Fruit fly (Drosophila melanogaster) whole organism, embryonic: ENCODE measurements around the gene CG42591.

Experiments used
- Adf1 ChIP-seq: fragments of 200-800 bp; sonication (Bioruptor generic); IDR thresholded peaks from 2 replicates; pipeline ENCODE4 v1.3.6; 2022; ENCODE audit warnings: missing biosample characterization, missing genetic modification characterization
- CG10274 ChIP-seq: fragments of 200-800 bp; sonication (Bioruptor generic); optimal IDR thresholded peaks from 3 replicates; lab custom pipeline; 2017; ENCODE audit warnings: missing biosample characterization, mild to moderate bottlenecking, missing genetic modification characterization
- CG10431 ChIP-seq: fragments of 200-800 bp; sonication (Bioruptor generic); optimal IDR thresholded peaks from 3 replicates; lab custom pipeline; 2018; ENCODE audit warnings: missing biosample characterization, mild to moderate bottlenecking, missing genetic modification characterization
- CG10959 ChIP-seq: fragments of 200-800 bp; sonication (Bioruptor generic); IDR thresholded peaks from 2 replicates; pipeline ENCODE4 v1.3.6; 2022; ENCODE audit warnings: missing biosample characterization, missing genetic modification characterization
- CG12942 ChIP-seq: fragments of 200-800 bp; sonication (Bioruptor generic); optimal IDR thresholded peaks from 3 replicates; lab custom pipeline; 2016; ENCODE audit warnings: missing biosample characterization, missing genetic modification characterization
- CG13287 ChIP-seq: fragments of 200-800 bp; sonication (Bioruptor generic); IDR thresholded peaks from 2 replicates; pipeline ENCODE4 v1.3.6; 2022; ENCODE audit warnings: missing biosample characterization, missing genetic modification characterization; ENCODE audit not compliant: partially characterized antibody
- CG13296 ChIP-seq: fragments of 200-800 bp; sonication (Bioruptor generic); optimal IDR thresholded peaks from 3 replicates; lab custom pipeline; 2018; ENCODE audit warnings: missing biosample characterization, mild to moderate bottlenecking, missing genetic modification characterization
- CG13894 ChIP-seq: fragments of 200-800 bp; sonication (Bioruptor generic); optimal IDR thresholded peaks from 3 replicates; lab custom pipeline; 2018; ENCODE audit warnings: missing biosample characterization, mild to moderate bottlenecking, missing genetic modification characterization, moderate library complexity
- CG14441 ChIP-seq: fragments of 200-800 bp; sonication (Bioruptor generic); IDR thresholded peaks from 2 replicates; pipeline ENCODE4 v1.3.6; 2022; ENCODE audit warnings: missing biosample characterization, missing genetic modification characterization
- CG17328 ChIP-seq: fragments of 200-800 bp; sonication (Bioruptor generic); IDR thresholded peaks from 2 replicates; pipeline ENCODE4 v1.3.6; 2022; ENCODE audit warnings: missing biosample characterization, missing genetic modification characterization
- CG2120 ChIP-seq: fragments of 200-800 bp; sonication (Bioruptor generic); optimal IDR thresholded peaks from 3 replicates; lab custom pipeline; 2016; ENCODE audit warnings: missing biosample characterization, missing genetic modification characterization
- CG2678 ChIP-seq: fragments of 200-800 bp; sonication (Bioruptor generic); optimal IDR thresholded peaks from 3 replicates; lab custom pipeline; 2019; ENCODE audit warnings: missing biosample characterization, mild to moderate bottlenecking, missing genetic modification characterization, moderate library complexity
- CG30403 ChIP-seq: fragments of 200-800 bp; sonication (Bioruptor generic); optimal IDR thresholded peaks from 3 replicates; lab custom pipeline; 2016; ENCODE audit warnings: missing biosample characterization, missing genetic modification characterization
- CG30431 ChIP-seq: fragments of 200-800 bp; sonication (Bioruptor generic); optimal IDR thresholded peaks from 2 replicates; lab custom pipeline; 2017; ENCODE audit warnings: missing biosample characterization, missing genetic modification characterization
- CG31441 ChIP-seq: fragments of 200-800 bp; sonication (Bioruptor generic); IDR thresholded peaks from 2 replicates; pipeline ENCODE4 v1.3.6; 2022; ENCODE audit warnings: missing biosample characterization, missing genetic modification characterization
- CG32767 ChIP-seq: fragments of 200-800 bp; sonication (Bioruptor generic); IDR thresholded peaks from 2 replicates; pipeline ENCODE4 v1.3.6; 2022; ENCODE audit warnings: missing biosample characterization, missing genetic modification characterization
- CG34224 ChIP-seq: fragments of 200-800 bp; sonication (Bioruptor generic); IDR thresholded peaks from 3 replicates; pipeline ENCODE4 v1.3.6; 2022; ENCODE audit warnings: missing biosample characterization, missing genetic modification characterization; ENCODE audit not compliant: partially characterized antibody
- CG42726 ChIP-seq: fragments of 200-800 bp; sonication (Bioruptor generic); IDR thresholded peaks from 2 replicates; pipeline ENCODE4 v1.3.6; 2022; ENCODE audit warnings: missing biosample characterization, missing genetic modification characterization; ENCODE audit not compliant: partially characterized antibody
- CG5953 ChIP-seq: fragments of 200-800 bp; sonication (Bioruptor generic); IDR thresholded peaks from 2 replicates; pipeline ENCODE4 v1.3.6; 2022; ENCODE audit warnings: missing biosample characterization, missing genetic modification characterization
- CG6765 ChIP-seq: fragments of 200-800 bp; sonication (Bioruptor generic); optimal IDR thresholded peaks from 3 replicates; lab custom pipeline; 2017; ENCODE audit warnings: missing biosample characterization, mild to moderate bottlenecking, missing genetic modification characterization
- CG8089 ChIP-seq: fragments of 200-800 bp; sonication (Bioruptor generic); optimal IDR thresholded peaks from 3 replicates; lab custom pipeline; 2016; ENCODE audit warnings: missing biosample characterization, missing genetic modification characterization
- CG8924 ChIP-seq: fragments of 200-800 bp; optimal IDR thresholded peaks from 3 replicates; lab custom pipeline; 2019; ENCODE audit warnings: missing biosample characterization, mild to moderate bottlenecking, missing genetic modification characterization, moderate library complexity
- CG9437 ChIP-seq: fragments of 200-800 bp; sonication (Bioruptor generic); optimal IDR thresholded peaks from 2 replicates; lab custom pipeline; 2018; ENCODE audit warnings: missing biosample characterization, mild to moderate bottlenecking, missing genetic modification characterization
- CkIIα-i1 ChIP-seq: fragments of 200-800 bp; sonication (Bioruptor generic); IDR thresholded peaks from 2 replicates; pipeline ENCODE4 v1.3.6; 2022; ENCODE audit warnings: missing biosample characterization, missing genetic modification characterization
- CrebB ChIP-seq: fragments of 200-800 bp; sonication (Bioruptor generic); optimal IDR thresholded peaks from 3 replicates; lab custom pipeline; 2018; ENCODE audit warnings: missing biosample characterization, mild to moderate bottlenecking, missing genetic modification characterization
- Dbx ChIP-seq: fragments of 200-800 bp; sonication (Bioruptor generic); IDR thresholded peaks from 3 replicates; pipeline ENCODE4 v1.3.6; 2022; ENCODE audit warnings: missing biosample characterization, missing genetic modification characterization
- Doc3 ChIP-seq: fragments of 200-800 bp; sonication (Bioruptor generic); IDR thresholded peaks from 3 replicates; pipeline ENCODE4 v1.3.6; 2022; ENCODE audit warnings: missing biosample characterization, missing genetic modification characterization; ENCODE audit not compliant: partially characterized antibody
- Hmr ChIP-seq: fragments of 200-800 bp; sonication (Bioruptor generic); optimal IDR thresholded peaks from 3 replicates; lab custom pipeline; 2017; ENCODE audit warnings: mild to moderate bottlenecking, missing biosample characterization, missing genetic modification reagents, missing genetic modification characterization
- Ravus ChIP-seq: fragments of 200-800 bp; sonication (Bioruptor generic); IDR thresholded peaks from 2 replicates; pipeline ENCODE4 v1.3.6; 2022; ENCODE audit warnings: missing biosample characterization, missing genetic modification characterization
- Scr ChIP-seq: fragments of 200-800 bp; sonication (Bioruptor generic); IDR thresholded peaks from 2 replicates; pipeline ENCODE4 v1.3.6; 2022; ENCODE audit warnings: missing biosample characterization, missing genetic modification characterization; ENCODE audit not compliant: partially characterized antibody
- Six4 ChIP-seq: fragments of 200-800 bp; sonication (Bioruptor generic); optimal IDR thresholded peaks from 2 replicates; lab custom pipeline; 2016; ENCODE audit warnings: missing biosample characterization, missing genetic modification characterization
- btn ChIP-seq: fragments of 200-800 bp; sonication (Bioruptor generic); optimal IDR thresholded peaks from 2 replicates; lab custom pipeline; 2016; ENCODE audit warnings: missing biosample characterization, missing genetic modification characterization
- chif ChIP-seq, 2 experiments: fragments of 200-800 bp; sonication (Bioruptor generic); optimal IDR thresholded peaks; 3 replicates each; lab custom pipeline; 2016; ENCODE audit warnings: missing biosample characterization in 2 of 2, missing genetic modification characterization in 2 of 2
- dimm ChIP-seq: fragments of 200-800 bp; sonication (Bioruptor generic); IDR thresholded peaks from 2 replicates; pipeline ENCODE4 v1.3.6; 2022; ENCODE audit warnings: missing biosample characterization, missing genetic modification characterization
- fru ChIP-seq: fragments of >200 bp; optimal IDR thresholded peaks from 2 replicates; lab custom pipeline; 2017
- ftz-f1 ChIP-seq: fragments of 200-800 bp; sonication (Bioruptor generic); optimal IDR thresholded peaks from 2 replicates; lab custom pipeline; 2016; ENCODE audit warnings: missing biosample characterization, missing genetic modification characterization
- ind ChIP-seq: fragments of 200-800 bp; sonication (Bioruptor generic); optimal IDR thresholded peaks from 3 replicates; lab custom pipeline; 2016; ENCODE audit warnings: missing biosample characterization, missing genetic modification characterization
- jumu ChIP-seq: fragments of 200-800 bp; sonication (Bioruptor generic); optimal IDR thresholded peaks from 3 replicates; lab custom pipeline; 2016; ENCODE audit warnings: missing biosample characterization, missing genetic modification characterization
- lbe ChIP-seq: fragments of 200-800 bp; sonication (Bioruptor generic); optimal IDR thresholded peaks from 2 replicates; lab custom pipeline; 2016; ENCODE audit warnings: missing biosample characterization, mild to moderate bottlenecking, missing genetic modification characterization
- lov ChIP-seq, 2 experiments: fragments of 200-800 bp in 1 of 2; fragments of >200 bp in 1 of 2; sonication (Bioruptor generic) in 1 of 2; IDR thresholded peaks in 1 of 2; optimal IDR thresholded peaks in 1 of 2; 2 replicates in 1 of 2; 3 replicates in 1 of 2; pipeline versions ENCODE4 v1.3.6 to Lab custom; 2017 to 2022; ENCODE audit warnings: missing biosample characterization in 1 of 2, missing genetic modification characterization in 1 of 2
- nau ChIP-seq: fragments of 200-800 bp; sonication (Bioruptor generic); optimal IDR thresholded peaks from 3 replicates; lab custom pipeline; 2017; ENCODE audit warnings: missing biosample characterization, mild to moderate bottlenecking, missing genetic modification characterization, missing genetic modification reagents
- nom ChIP-seq: fragments of 200-800 bp; sonication (Bioruptor generic); optimal IDR thresholded peaks from 2 replicates; lab custom pipeline; 2017; ENCODE audit warnings: missing biosample characterization, missing genetic modification characterization, mild to moderate bottlenecking, moderate library complexity, missing genetic modification reagents
- onecut ChIP-seq: fragments of 200-800 bp; sonication (Bioruptor generic); IDR thresholded peaks from 2 replicates; pipeline ENCODE4 v1.3.6; 2022; ENCODE audit warnings: missing biosample characterization, missing genetic modification characterization
- ranshi ChIP-seq: fragments of 200-800 bp; sonication (Bioruptor generic); IDR thresholded peaks from 2 replicates; pipeline ENCODE4 v1.3.6; 2022; ENCODE audit warnings: missing biosample characterization, missing genetic modification characterization
- sens-2 ChIP-seq: fragments of 200-800 bp; sonication (Bioruptor generic); IDR thresholded peaks from 2 replicates; pipeline ENCODE4 v1.3.6; 2022; ENCODE audit warnings: missing biosample characterization, missing genetic modification characterization
- sna ChIP-seq: fragments of 200-800 bp; sonication (Bioruptor generic); IDR thresholded peaks from 2 replicates; pipeline ENCODE4 v1.3.6; 2022; ENCODE audit warnings: missing biosample characterization, missing genetic modification characterization; ENCODE audit not compliant: partially characterized antibody
- twi ChIP-seq: fragments of 200-800 bp; optimal IDR thresholded peaks from 2 replicates; lab custom pipeline; 2019; ENCODE audit warnings: missing biosample characterization, mild to moderate bottlenecking, missing genetic modification characterization, moderate library complexity
- unc-4 ChIP-seq: fragments of 200-800 bp; sonication (Bioruptor generic); IDR thresholded peaks from 2 replicates; pipeline ENCODE4 v1.3.6; 2022; ENCODE audit warnings: missing biosample characterization, missing genetic modification characterization; ENCODE audit not compliant: partially characterized antibody
- vfl ChIP-seq: fragments of 200-800 bp; sonication (Bioruptor generic); optimal IDR thresholded peaks from 2 replicates; lab custom pipeline; 2016; ENCODE audit warnings: missing biosample characterization, missing genetic modification characterization
- vvl ChIP-seq: fragments of 200-800 bp; sonication (Bioruptor generic); IDR thresholded peaks from 2 replicates; pipeline ENCODE4 v1.3.6; 2022; ENCODE audit warnings: missing biosample characterization, missing genetic modification characterization
- zf30C ChIP-seq: fragments of 200-800 bp; sonication (Bioruptor generic); optimal IDR thresholded peaks from 3 replicates; lab custom pipeline; 2018; ENCODE audit warnings: missing biosample characterization, mild to moderate bottlenecking, missing genetic modification characterization

The CG42591 gene

dm6 chr3L:8072720-8073119, 3.0 kb upstream of the CG42591 start (continued):
- no peak for TF ChIP-seq zf30C
- TF ChIP-seq nom: no peak
- peak; percentile 70; the same call in 2 of the 3 replicates for TF ChIP-seq Dbx
- TF ChIP-seq Hmr (GFP tag; lab: Kevin White, UChicago): peak; percentile 36
- TF ChIP-seq CkIIα-i1: no peak
- TF ChIP-seq CG42726: no peak
- TF ChIP-seq CG10274: peak; percentile 29
- no peak for TF ChIP-seq CG12942 (GFP tag; lab: Kevin White, UChicago)
- peak; percentile 85 for TF ChIP-seq ind (GFP tag; lab: Kevin White, UChicago)
- peak; percentile 60 for TF ChIP-seq CG30403 (GFP tag; lab: Kevin White, UChicago)
- TF ChIP-seq CG6765 (GFP tag; lab: Kevin White, UChicago): no peak
- TF ChIP-seq Six4 (GFP tag; lab: Kevin White, UChicago): no peak
- TF ChIP-seq twi (tag; lab: Kevin White, UChicago): no peak
- TF ChIP-seq Scr (GFP tag; lab: Robert Waterston, UW): no peak
- TF ChIP-seq vvl (GFP tag; lab: Robert Waterston, UW): peak; percentile 81
- TF ChIP-seq CG17328 (GFP tag; lab: Robert Waterston, UW): peak; percentile 56; the same call in 1 of the 2 replicates
- TF ChIP-seq CG2120 (GFP tag; lab: Kevin White, UChicago): peak; percentile 46
- TF ChIP-seq Ravus (GFP tag; lab: Robert Waterston, UW): peak; percentile 3; the same call in 1 of the 2 replicates
- peak; percentile 51 for TF ChIP-seq onecut (GFP tag; lab: Robert Waterston, UW)
- peak; percentile 76 for TF ChIP-seq CG31441 (GFP tag; lab: Robert Waterston, UW)
- peak; percentile 32; the same call in 1 of the 2 replicates for TF ChIP-seq CG5953 (GFP tag; lab: Robert Waterston, UW)
- TF ChIP-seq CG9437 (GFP tag; lab: Kevin White, UChicago): no peak
- no peak for TF ChIP-seq sna (GFP tag; lab: Robert Waterston, UW)
- TF ChIP-seq Doc3: no peak
- TF ChIP-seq CG10959 (GFP tag; lab: Robert Waterston, UW): no peak
- TF ChIP-seq vfl (GFP tag; lab: Kevin White, UChicago): no peak
- peak; percentile 78; the same call in 1 of the 2 replicates for TF ChIP-seq ranshi
- no peak for TF ChIP-seq CrebB (tag; lab: Kevin White, UChicago)
- peak; percentile 88 for TF ChIP-seq CG2678 (tag; lab: Kevin White, UChicago)
- TF ChIP-seq Adf1 (GFP tag; lab: Robert Waterston, UW): no peak; the same call in 1 of the 2 replicates
- TF ChIP-seq CG13296 (GFP tag; lab: Kevin White, UChicago): peak; percentile 73
- TF ChIP-seq CG10431 (GFP tag; lab: Kevin White, UChicago): no peak
- TF ChIP-seq btn (GFP tag; lab: Kevin White, UChicago): no peak
- no peak for TF ChIP-seq unc-4 (GFP tag; lab: Robert Waterston, UW)
- no peak for TF ChIP-seq jumu (GFP tag; lab: Kevin White, UChicago)
- no peak for TF ChIP-seq CG13894 (tag; lab: Kevin White, UChicago)
- TF ChIP-seq sens-2 (GFP tag; lab: Robert Waterston, UW): peak; percentile 22; the same call in 1 of the 2 replicates
- TF ChIP-seq ftz-f1 (GFP tag; lab: Kevin White, UChicago): no peak
- peak; percentile 75 for TF ChIP-seq CG14441
- TF ChIP-seq lov (optimal IDR thresholded peaks at IDR 0.05; lab: Kevin White, UChicago): no peak
- TF ChIP-seq lov (GFP tag; IDR thresholded peaks at IDR 0.05; lab: Robert Waterston, UW): no peak
- no peak for TF ChIP-seq CG13287 (GFP tag; lab: Robert Waterston, UW)
- TF ChIP-seq dimm: no peak
- no peak for TF ChIP-seq chif (GFP tag; optimal IDR thresholded peaks at IDR 0.05; lab: Kevin White, UChicago)
- no peak for TF ChIP-seq fru (lab: Kevin White, UChicago)
- TF ChIP-seq CG8089 (GFP tag; lab: Kevin White, UChicago): no peak
- no peak for TF ChIP-seq CG34224 (GFP tag; lab: Robert Waterston, UW)
- TF ChIP-seq CG8924 (tag; lab: Kevin White, UChicago): peak; percentile 12
- no peak for TF ChIP-seq CG30431 (GFP tag; lab: Kevin White, UChicago)
- peak; percentile 64 for TF ChIP-seq nau
- peak; percentile 37 for TF ChIP-seq lbe (GFP tag; lab: Kevin White, UChicago)
- no peak for TF ChIP-seq CG32767 (GFP tag; lab: Robert Waterston, UW)
